Worm (Caenorhabditis elegans) whole organism, late embryonic: ENCODE measurements around the gene srx-23.

Experiments used
- C08G9.2 ChIP-seq: sonication (generic microtip); optimal IDR thresholded peaks from 2 replicates; lab custom pipeline; 2016; ENCODE audit warnings: mild to moderate bottlenecking, missing genetic modification characterization, moderate library complexity, missing compliant biosample characterization
- K02D7.2 ChIP-seq: sonication (generic microtip); optimal IDR thresholded peaks from 2 replicates; lab custom pipeline; 2017; ENCODE audit warnings: mild to moderate bottlenecking, missing genetic modification characterization, missing compliant biosample characterization
- Y22D7AL.16 ChIP-seq: sonication (generic microtip); optimal IDR thresholded peaks from 2 replicates; lab custom pipeline; 2016; ENCODE audit warnings: missing genetic modification characterization, missing compliant biosample characterization
- ahr-1 ChIP-seq: sonication (generic microtip); optimal IDR thresholded peaks from 2 replicates; lab custom pipeline; 2016; ENCODE audit warnings: missing genetic modification characterization, missing compliant biosample characterization
- ceh-14 ChIP-seq: sonication (generic microtip); optimal IDR thresholded peaks from 2 replicates; lab custom pipeline; 2016; ENCODE audit warnings: missing genotype, missing genetic modification characterization, missing compliant biosample characterization
- ceh-2 ChIP-seq: sonication (generic microtip); optimal IDR thresholded peaks from 2 replicates; lab custom pipeline; 2016; ENCODE audit warnings: missing genotype, missing genetic modification characterization, missing compliant biosample characterization
- ceh-22 ChIP-seq: sonication (generic microtip); optimal IDR thresholded peaks from 2 replicates; lab custom pipeline; 2017; ENCODE audit warnings: missing biosample characterization, missing genetic modification characterization
- ceh-31 ChIP-seq: sonication (generic microtip); optimal IDR thresholded peaks from 2 replicates; lab custom pipeline; 2016; ENCODE audit warnings: missing genetic modification characterization, missing compliant biosample characterization
- ceh-34 ChIP-seq: sonication (generic microtip); optimal IDR thresholded peaks from 2 replicates; lab custom pipeline; 2016; ENCODE audit warnings: mild to moderate bottlenecking, missing genetic modification characterization, missing compliant biosample characterization
- ceh-6 ChIP-seq: fragments of 200-800 bp; sonication (Bioruptor generic); optimal IDR thresholded peaks from 2 replicates; lab custom pipeline; 2018; ENCODE audit warnings: mild to moderate bottlenecking, missing genetic modification characterization, missing compliant biosample characterization
- ceh-9 ChIP-seq: sonication (generic microtip); optimal IDR thresholded peaks from 2 replicates; lab custom pipeline; 2016; ENCODE audit warnings: mild to moderate bottlenecking, missing genetic modification characterization, inconsistent platforms, missing compliant biosample characterization
- che-1 ChIP-seq: sonication (generic microtip); optimal IDR thresholded peaks from 2 replicates; lab custom pipeline; 2016; ENCODE audit warnings: mild to moderate bottlenecking, missing genetic modification characterization, missing compliant biosample characterization
- dmd-4 ChIP-seq: sonication (generic microtip); optimal IDR thresholded peaks from 2 replicates; lab custom pipeline; 2016; ENCODE audit warnings: borderline replicate concordance, missing genetic modification characterization, missing compliant biosample characterization
- elt-2 ChIP-seq: sonication (generic microtip); optimal IDR thresholded peaks from 2 replicates; lab custom pipeline; 2016; ENCODE audit warnings: missing genetic modification reagents, missing genetic modification characterization, missing compliant biosample characterization
- elt-4 ChIP-seq: sonication (generic microtip); optimal IDR thresholded peaks from 2 replicates; lab custom pipeline; 2016; ENCODE audit warnings: missing genetic modification characterization, missing compliant biosample characterization
- ets-4 ChIP-seq: sonication (generic microtip); optimal IDR thresholded peaks from 2 replicates; lab custom pipeline; 2016; ENCODE audit warnings: missing genetic modification characterization, missing compliant biosample characterization
- fkh-6 ChIP-seq: sonication (generic microtip); optimal IDR thresholded peaks from 2 replicates; lab custom pipeline; 2016; ENCODE audit warnings: missing genetic modification characterization, missing compliant biosample characterization
- gmeb-2 ChIP-seq: sonication (generic microtip); optimal IDR thresholded peaks from 2 replicates; lab custom pipeline; 2016; ENCODE audit warnings: missing genetic modification characterization, inconsistent platforms, missing compliant biosample characterization
- hlh-13 ChIP-seq: fragments of 200-800 bp; sonication (Bioruptor generic); optimal IDR thresholded peaks from 2 replicates; lab custom pipeline; 2018; ENCODE audit warnings: mild to moderate bottlenecking, missing genetic modification characterization, missing compliant biosample characterization
- hlh-15 ChIP-seq: sonication (generic microtip); optimal IDR thresholded peaks from 2 replicates; lab custom pipeline; 2016; ENCODE audit warnings: missing genetic modification characterization, missing compliant biosample characterization
- hlh-30 ChIP-seq: sonication (generic microtip); optimal IDR thresholded peaks from 2 replicates; lab custom pipeline; 2017; ENCODE audit warnings: antibody characterized with exemption, missing genetic modification characterization, missing compliant biosample characterization; ENCODE audit not compliant: insufficient read depth
- hlh-6 ChIP-seq: sonication (generic microtip); optimal IDR thresholded peaks from 2 replicates; lab custom pipeline; 2016; ENCODE audit warnings: missing genotype, missing genetic modification characterization, missing compliant biosample characterization
- lim-6 ChIP-seq: sonication (generic microtip); optimal IDR thresholded peaks from 2 replicates; lab custom pipeline; 2016; ENCODE audit warnings: missing genetic modification characterization, missing compliant biosample characterization
- mec-3 ChIP-seq: sonication (generic microtip); optimal IDR thresholded peaks from 2 replicates; lab custom pipeline; 2016; ENCODE audit warnings: borderline replicate concordance, missing genetic modification characterization, missing compliant biosample characterization
- nfya-1 ChIP-seq: sonication (generic microtip); optimal IDR thresholded peaks from 2 replicates; lab custom pipeline; 2017; ENCODE audit warnings: missing genetic modification characterization, mild to moderate bottlenecking, missing compliant biosample characterization, antibody characterized with exemption, moderate library complexity
- nhr-11 ChIP-seq: fragments of 150-350 bp; optimal IDR thresholded peaks from 2 replicates; lab custom pipeline; 2014; ENCODE audit warnings: missing biosample characterization, missing genetic modification characterization
- odd-2 ChIP-seq: sonication (generic microtip); optimal IDR thresholded peaks from 2 replicates; lab custom pipeline; 2017; ENCODE audit warnings: antibody characterized with exemption, mild to moderate bottlenecking, missing genetic modification characterization, missing compliant biosample characterization
- pag-3 ChIP-seq: sonication (generic microtip); optimal IDR thresholded peaks from 2 replicates; lab custom pipeline; 2016; ENCODE audit warnings: missing compliant biosample characterization, missing genetic modification characterization, borderline replicate concordance
- pax-1 ChIP-seq: fragments of 150-350 bp; optimal IDR thresholded peaks from 2 replicates; lab custom pipeline; 2014; ENCODE audit warnings: missing biosample characterization, missing genetic modification characterization
- pqm-1 ChIP-seq: sonication (generic microtip); optimal IDR thresholded peaks from 2 replicates; lab custom pipeline; 2016; ENCODE audit warnings: missing genetic modification characterization, missing compliant biosample characterization
- ref-2 ChIP-seq: sonication (generic microtip); optimal IDR thresholded peaks from 2 replicates; lab custom pipeline; 2016; ENCODE audit warnings: missing genetic modification characterization, missing compliant biosample characterization
- rnt-1 ChIP-seq: sonication (generic microtip); optimal IDR thresholded peaks from 2 replicates; lab custom pipeline; 2016; ENCODE audit warnings: missing genetic modification characterization, missing compliant biosample characterization
- sox-4 ChIP-seq: sonication (generic microtip); optimal IDR thresholded peaks from 2 replicates; lab custom pipeline; 2017; ENCODE audit warnings: mild to moderate bottlenecking, missing genetic modification characterization, inconsistent platforms, missing compliant biosample characterization
- tbx-2 ChIP-seq: sonication (generic microtip); optimal IDR thresholded peaks from 2 replicates; lab custom pipeline; 2016; ENCODE audit warnings: missing genetic modification characterization, missing compliant biosample characterization
- tbx-7 ChIP-seq: sonication (generic microtip); optimal IDR thresholded peaks from 2 replicates; lab custom pipeline; 2016; ENCODE audit warnings: missing genotype, missing genetic modification characterization, missing compliant biosample characterization
- ttx-3 ChIP-seq: sonication (generic microtip); optimal IDR thresholded peaks from 2 replicates; lab custom pipeline; 2016; ENCODE audit warnings: missing genetic modification reagents, missing genetic modification characterization, missing compliant biosample characterization
- unc-42 ChIP-seq: sonication (generic microtip); optimal IDR thresholded peaks from 2 replicates; lab custom pipeline; 2016; ENCODE audit warnings: missing genotype, missing genetic modification characterization, missing compliant biosample characterization
- unc-55 ChIP-seq: sonication (generic microtip); optimal IDR thresholded peaks from 2 replicates; lab custom pipeline; 2017; ENCODE audit warnings: missing biosample characterization, missing genetic modification reagents, missing genetic modification characterization
- zip-5 ChIP-seq: sonication (generic microtip); optimal IDR thresholded peaks from 2 replicates; lab custom pipeline; 2016; ENCODE audit warnings: missing genetic modification characterization, missing compliant biosample characterization
- ztf-16 ChIP-seq: sonication (generic microtip); optimal IDR thresholded peaks from 2 replicates; lab custom pipeline; 2017; ENCODE audit warnings: missing genetic modification characterization, missing compliant biosample characterization

srx-23 gene

DNA sequence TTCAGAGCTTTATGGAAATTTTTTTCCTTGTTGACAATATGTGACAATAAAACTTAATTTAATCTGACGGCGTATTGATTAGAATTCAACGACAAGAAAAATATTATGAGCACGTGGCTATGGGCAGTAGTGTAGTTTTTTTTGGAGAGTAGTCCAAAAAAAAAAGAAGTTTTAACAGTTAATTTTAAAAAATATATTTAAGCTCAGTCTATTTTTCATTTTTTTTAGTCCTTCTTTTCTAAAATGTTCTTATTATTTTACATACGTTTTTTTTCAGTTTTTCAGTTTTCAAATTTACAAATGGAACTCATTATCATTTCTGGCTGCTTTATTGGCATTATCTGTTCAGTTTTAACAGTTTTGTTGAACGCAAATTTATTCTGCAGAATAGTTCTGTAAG, 26.7 kb downstream of the srx-23 start, which contains the start of gene srbc-39:
srbc-39 (plus strand) TSS at position 301 of the 400 bp plus-strand sequence.
- TF ChIP-seq hlh-13 (GFP tag; lab: Kevin White, UChicago) (no peak), pax-1 (no peak), pqm-1 (tag; lab: Kevin White, UChicago) (no peak), tbx-7 (tag; lab: Kevin White, UChicago) (no peak), unc-55 (GFP tag; lab: Kevin White, UChicago) (no peak), lim-6 (no peak), ahr-1 (no peak), C08G9.2 (no peak), ceh-9 (tag; lab: Kevin White, UChicago) (no peak), sox-4 (no peak), ref-2 (tag; lab: Kevin White, UChicago) (no peak)

DNA sequence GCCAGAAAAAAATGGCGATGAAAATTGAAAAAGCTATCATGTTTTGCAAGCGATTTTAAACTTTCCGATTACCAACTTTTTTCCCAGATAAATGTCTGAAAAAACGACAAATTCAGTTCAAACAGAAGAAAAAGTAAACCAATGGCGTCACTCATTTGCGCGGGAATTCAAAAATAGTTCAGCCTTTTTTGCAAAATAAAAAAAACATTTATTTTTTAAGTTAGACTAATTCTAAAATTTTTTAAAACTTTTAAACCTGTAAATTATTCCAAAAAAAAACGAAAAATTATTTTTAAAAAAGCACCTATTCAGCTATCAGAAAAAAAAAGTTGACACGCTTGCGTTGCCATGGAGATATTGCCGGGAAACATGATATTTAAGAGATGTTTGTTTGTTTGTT, 30.8 kb downstream of the srx-23 start, which contains the start of gene cyp-33C11:
cyp-33C11 (minus strand) TSS at position 101 of the 400 bp plus-strand sequence.
- no peak for TF ChIP-seq zip-5
- TF ChIP-seq tbx-7 (tag; lab: Kevin White, UChicago): no peak
- TF ChIP-seq ceh-14: no peak
- no peak for TF ChIP-seq pax-1
- TF ChIP-seq ceh-34: no peak
- no peak for TF ChIP-seq elt-2 (tag; lab: Kevin White, UChicago)
- TF ChIP-seq ceh-6 (GFP tag; lab: Kevin White, UChicago): no peak
- TF ChIP-seq hlh-30 (tag; lab: Kevin White, UChicago): no peak
- TF ChIP-seq rnt-1 (tag; lab: Kevin White, UChicago): no peak
- TF ChIP-seq dmd-4 (tag; lab: Kevin White, UChicago): no peak
- TF ChIP-seq hlh-6 (tag; lab: Kevin White, UChicago): no peak
- TF ChIP-seq gmeb-2 (tag; lab: Kevin White, UChicago): no peak
- no peak for TF ChIP-seq odd-2 (tag; lab: Kevin White, UChicago)
- no peak for TF ChIP-seq ztf-16 (tag; lab: Kevin White, UChicago)
- no peak for TF ChIP-seq hlh-15 (tag; lab: Kevin White, UChicago)
- TF ChIP-seq elt-4 (tag; lab: Kevin White, UChicago): no peak
- TF ChIP-seq fkh-6 (tag; lab: Kevin White, UChicago): no peak
- TF ChIP-seq K02D7.2 (tag; lab: Kevin White, UChicago): no peak

ce11 chrV:719731-720130, 37.6 kb downstream of the srx-23 start, which contains the start of gene srbc-40:
Gene srbc-40 (minus strand): TSS chrV:719831.
- TF ChIP-seq ztf-16 (tag; lab: Kevin White, UChicago): no peak
- TF ChIP-seq hlh-6 (tag; lab: Kevin White, UChicago): no peak
- no peak for TF ChIP-seq ceh-2
- TF ChIP-seq ceh-22: no peak
- no peak for TF ChIP-seq pag-3 (tag; lab: Kevin White, UChicago)
- no peak for TF ChIP-seq ceh-31

- TF ChIP-seq tbx-2 (no peak), ztf-16 (tag; lab: Kevin White, UChicago) (no peak), nhr-11 (tag; lab: Kevin White, UChicago) (no peak), nfya-1 (tag; lab: Kevin White, UChicago) (no peak), C08G9.2 (no peak), hlh-30 (tag; lab: Kevin White, UChicago) (no peak), Y22D7AL.16 (no peak), rnt-1 (tag; lab: Kevin White, UChicago) (no peak), ets-4 (no peak), ttx-3 (tag; lab: Kevin White, UChicago) (no peak), mec-3 (tag; lab: Kevin White, UChicago) (no peak), elt-2 (tag; lab: Kevin White, UChicago) (no peak), ceh-2 (no peak), che-1 (tag; lab: Kevin White, UChicago) (no peak), K02D7.2 (tag; lab: Kevin White, UChicago) (no peak), unc-42 (tag; lab: Kevin White, UChicago) (no peak), ceh-31 (no peak)
Measured at ce11 chrV:722889-723288, 40.8 kb downstream of the srx-23 start.
